Fruit fly (Drosophila melanogaster) whole organism, wandering third instar larva: ENCODE measurements around the gene ND-B14.5A.
A peak's percentile ranks its signal among the peaks of the same experiment; 100 is the strongest.

Experiments used
- Abd-B ChIP-seq: fragments of >200 bp; optimal IDR thresholded peaks from 2 replicates; lab custom pipeline; 2017; ENCODE audit warnings: missing biosample characterization, missing genetic modification characterization
- CG32264 ChIP-seq: fragments of 200-800 bp; sonication (Bioruptor generic); optimal IDR thresholded peaks from 2 replicates; lab custom pipeline; 2016; ENCODE audit warnings: missing biosample characterization, missing genetic modification characterization
- CG9705 ChIP-seq: fragments of 200-800 bp; sonication (Bioruptor generic); optimal IDR thresholded peaks from 2 replicates; lab custom pipeline; 2018; ENCODE audit warnings: missing biosample characterization, mild to moderate bottlenecking, missing genetic modification characterization
- CrebA ChIP-seq: fragments of 200-800 bp; sonication (Bioruptor generic); optimal IDR thresholded peaks from 2 replicates; lab custom pipeline; 2016; ENCODE audit warnings: missing biosample characterization, mild to moderate bottlenecking, missing genetic modification characterization, borderline replicate concordance
- Dfd ChIP-seq: fragments of >200 bp; optimal IDR thresholded peaks from 2 replicates; lab custom pipeline; 2017; ENCODE audit warnings: missing biosample characterization, missing genetic modification characterization
- Dif ChIP-seq: fragments of 200-275, 200-300 bp; sonication (Bioruptor generic); optimal IDR thresholded peaks from 2 replicates; lab custom pipeline; 2018; ENCODE audit warnings: missing biosample characterization, missing genetic modification characterization; ENCODE audit not compliant: partially characterized antibody
- GATAd ChIP-seq: sonication (Bioruptor generic); optimal IDR thresholded peaks from 2 replicates; lab custom pipeline; 2016; ENCODE audit warnings: missing biosample characterization, missing genetic modification characterization
- HLH106 ChIP-seq: fragments of 200-800 bp; optimal IDR thresholded peaks from 3 replicates; lab custom pipeline; 2019; ENCODE audit warnings: missing biosample characterization, mild to moderate bottlenecking, missing genetic modification characterization, moderate library complexity
- Hnf4 ChIP-seq: fragments of 200-800 bp; sonication (Bioruptor generic); optimal IDR thresholded peaks from 2 replicates; lab custom pipeline; 2016; ENCODE audit warnings: missing biosample characterization, mild to moderate bottlenecking, missing genetic modification characterization
- Hr78 ChIP-seq: fragments of >200 bp; optimal IDR thresholded peaks from 2 replicates; lab custom pipeline; 2017; ENCODE audit warnings: missing biosample characterization, missing genetic modification characterization
- Hr83 ChIP-seq: fragments of 200-300 bp; sonication (Bioruptor generic); optimal IDR thresholded peaks from 2 replicates; lab custom pipeline; 2016; ENCODE audit warnings: missing biosample characterization, mild to moderate bottlenecking, missing genetic modification characterization, moderate library complexity; ENCODE audit not compliant: poor library complexity, severe bottlenecking
- Jra ChIP-seq: sonication (Bioruptor generic); optimal IDR thresholded peaks from 2 replicates; lab custom pipeline; 2016; ENCODE audit warnings: missing biosample characterization, missing genetic modification characterization
- Mio ChIP-seq: sonication (Bioruptor generic); optimal IDR thresholded peaks from 2 replicates; lab custom pipeline; 2016; ENCODE audit warnings: missing biosample characterization, missing genetic modification characterization
- Myc ChIP-seq: fragments of >200 bp; optimal IDR thresholded peaks from 2 replicates; lab custom pipeline; 2017
- N ChIP-seq: fragments of >200 bp; optimal IDR thresholded peaks from 2 replicates; lab custom pipeline; 2018; ENCODE audit warnings: missing biosample characterization, missing external identifiers, missing genetic modification characterization
- OdsH ChIP-seq: fragments of 200-800 bp; sonication (Bioruptor generic); optimal IDR thresholded peaks from 2 replicates; lab custom pipeline; 2016; ENCODE audit warnings: missing biosample characterization, mild to moderate bottlenecking, missing genetic modification characterization
- Rel ChIP-seq, 2 experiments: fragments of 200-800 bp; sonication (Bioruptor generic) in 1 of 2; optimal IDR thresholded peaks; 2 replicates in 1 of 2; 3 replicates in 1 of 2; lab custom pipeline; 2016 to 2019; ENCODE audit warnings: mild to moderate bottlenecking in 2 of 2, missing biosample characterization in 2 of 2, missing genetic modification characterization in 2 of 2, moderate library complexity in 1 of 2
- Sp1 ChIP-seq: fragments of 200-800 bp; sonication (Bioruptor generic); optimal IDR thresholded peaks from 3 replicates; lab custom pipeline; 2019; ENCODE audit warnings: missing biosample characterization, mild to moderate bottlenecking, missing genetic modification characterization, moderate library complexity
- Vsx2 ChIP-seq: fragments of 200-300, 225-300 bp; sonication (Bioruptor generic); optimal IDR thresholded peaks from 2 replicates; lab custom pipeline; 2018; ENCODE audit warnings: missing biosample characterization, missing genetic modification characterization; ENCODE audit not compliant: partially characterized antibody
- br ChIP-seq: fragments of 200-800 bp; sonication (Bioruptor generic); optimal IDR thresholded peaks from 2 replicates; lab custom pipeline; 2016; ENCODE audit warnings: missing biosample characterization, missing genetic modification characterization
- brk ChIP-seq: fragments of 200-800 bp; sonication (Bioruptor generic); optimal IDR thresholded peaks from 2 replicates; lab custom pipeline; 2016; ENCODE audit warnings: missing biosample characterization, mild to moderate bottlenecking, missing genetic modification characterization
- dl ChIP-seq, 2 experiments: fragments of 175-275, 200-275 bp in 1 of 2; fragments of 200-275 bp in 1 of 2; sonication (Bioruptor generic); optimal IDR thresholded peaks; lab custom pipeline; 2018; ENCODE audit warnings: mild to moderate bottlenecking in 2 of 2, missing biosample characterization in 2 of 2, missing genetic modification characterization in 2 of 2, moderate library complexity in 2 of 2; ENCODE audit not compliant: partially characterized antibody in 2 of 2, insufficient read depth in 1 of 2
- dmrt93B ChIP-seq: fragments of 200-800 bp; sonication (Bioruptor generic); optimal IDR thresholded peaks from 2 replicates; lab custom pipeline; 2018; ENCODE audit warnings: missing biosample characterization, mild to moderate bottlenecking, missing genetic modification characterization
- dsf ChIP-seq: sonication (Bioruptor generic); optimal IDR thresholded peaks from 2 replicates; lab custom pipeline; 2016; ENCODE audit warnings: missing biosample characterization, missing genetic modification characterization, borderline replicate concordance
- ey ChIP-seq: fragments of 200-800 bp; sonication (Bioruptor generic); optimal IDR thresholded peaks from 2 replicates; lab custom pipeline; 2016; ENCODE audit warnings: missing biosample characterization, missing genetic modification characterization
- foxo ChIP-seq, 2 experiments: fragments of 200-800 bp; sonication (Bioruptor generic); optimal IDR thresholded peaks; 2 replicates in 1 of 2; 3 replicates in 1 of 2; lab custom pipeline; 2016 to 2017; ENCODE audit warnings: missing biosample characterization in 2 of 2, missing genetic modification characterization in 2 of 2
- fru ChIP-seq: fragments of 200-800 bp; sonication (Bioruptor generic); optimal IDR thresholded peaks from 3 replicates; lab custom pipeline; 2016; ENCODE audit warnings: missing biosample characterization, mild to moderate bottlenecking, missing genetic modification characterization
- h ChIP-seq: fragments of 200-800 bp; sonication (Bioruptor generic); optimal IDR thresholded peaks from 3 replicates; lab custom pipeline; 2016; ENCODE audit warnings: missing biosample characterization, mild to moderate bottlenecking, missing genetic modification characterization
- jim ChIP-seq: fragments of 175-275, 200-325 bp; sonication (Bioruptor generic); optimal IDR thresholded peaks from 2 replicates; lab custom pipeline; 2016; ENCODE audit warnings: missing biosample characterization, mild to moderate bottlenecking, missing genetic modification characterization
- lola ChIP-seq: fragments of >200 bp; optimal IDR thresholded peaks from 2 replicates; lab custom pipeline; 2017; ENCODE audit warnings: missing biosample characterization, missing genetic modification characterization
- pan ChIP-seq: fragments of >200 bp; optimal IDR thresholded peaks from 2 replicates; lab custom pipeline; 2017
- psq ChIP-seq: fragments of 200-800 bp; sonication (Bioruptor generic); optimal IDR thresholded peaks from 3 replicates; lab custom pipeline; 2017; ENCODE audit warnings: missing biosample characterization, mild to moderate bottlenecking, missing genetic modification characterization, moderate library complexity
- rgr ChIP-seq: fragments of 200-800 bp; sonication (Bioruptor generic); optimal IDR thresholded peaks from 3 replicates; lab custom pipeline; 2016; ENCODE audit warnings: missing biosample characterization, mild to moderate bottlenecking, missing genetic modification characterization
- sage ChIP-seq: fragments of 200-800 bp; sonication (Bioruptor generic); optimal IDR thresholded peaks from 2 replicates; lab custom pipeline; 2016; ENCODE audit warnings: missing biosample characterization, mild to moderate bottlenecking, missing genetic modification characterization
- sv ChIP-seq: fragments of 200-800 bp; sonication (Bioruptor generic); optimal IDR thresholded peaks from 3 replicates; lab custom pipeline; 2016; ENCODE audit warnings: missing biosample characterization, missing genetic modification characterization
- tai ChIP-seq: sonication (Bioruptor generic); optimal IDR thresholded peaks from 2 replicates; lab custom pipeline; 2016; ENCODE audit warnings: missing biosample characterization, missing genetic modification characterization
- usp ChIP-seq: fragments of >200 bp; optimal IDR thresholded peaks from 2 replicates; lab custom pipeline; 2017; ENCODE audit warnings: missing biosample characterization, missing genetic modification characterization
- woc ChIP-seq: sonication (Bioruptor generic); optimal IDR thresholded peaks from 2 replicates; lab custom pipeline; 2016; ENCODE audit warnings: missing biosample characterization, mild to moderate bottlenecking, missing genetic modification characterization

The ND-B14.5A gene

DNA sequence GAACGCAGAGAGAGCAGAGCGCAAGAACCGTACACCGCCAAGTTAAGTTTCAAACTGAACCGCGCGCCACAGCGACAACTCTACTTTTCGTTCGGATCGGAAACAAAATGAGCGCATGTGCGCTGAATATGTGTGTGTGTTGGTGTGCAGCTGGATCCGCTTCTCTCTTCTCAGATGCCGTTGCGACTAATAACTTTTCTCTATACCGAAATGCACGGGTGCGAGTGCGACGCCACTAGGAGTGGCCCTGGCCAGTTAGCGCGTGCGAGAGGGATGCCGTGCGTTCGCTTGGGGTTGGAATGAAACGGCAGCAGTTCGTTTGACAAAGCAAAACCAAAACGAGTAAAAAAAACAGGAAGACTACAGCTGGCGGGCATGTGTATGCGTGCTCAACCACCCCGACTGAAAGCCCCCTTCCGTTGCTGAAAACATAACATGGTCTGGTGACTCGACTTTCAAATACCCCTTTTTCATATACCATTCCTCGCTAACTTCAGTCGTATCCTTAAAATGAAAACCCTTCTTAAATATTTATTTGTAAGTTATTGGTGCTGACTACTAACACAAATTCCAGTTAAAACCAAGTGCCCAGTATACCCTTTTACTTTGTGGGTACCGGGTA, 35.4 kb upstream of the ND-B14.5A start (continued):
- peak; percentile 99 for TF ChIP-seq jim (GFP tag; lab: Kevin White, UChicago)
- peak; percentile 91 for TF ChIP-seq pan (lab: Kevin White, UChicago)
- TF ChIP-seq fru (GFP tag; lab: Kevin White, UChicago): peak; percentile 100
- peak; percentile 99 to 100 for TF ChIP-seq foxo (GFP tag; optimal IDR thresholded peaks at IDR 0.05; lab: Kevin White, UChicago)
- peak; percentile 96 for TF ChIP-seq Mio (GFP tag; lab: Kevin White, UChicago)
- peak; percentile 100 for TF ChIP-seq br (GFP tag; lab: Kevin White, UChicago)
- TF ChIP-seq h: peak; percentile 100
- TF ChIP-seq, all 38 proteins: peak for 33

DNA sequence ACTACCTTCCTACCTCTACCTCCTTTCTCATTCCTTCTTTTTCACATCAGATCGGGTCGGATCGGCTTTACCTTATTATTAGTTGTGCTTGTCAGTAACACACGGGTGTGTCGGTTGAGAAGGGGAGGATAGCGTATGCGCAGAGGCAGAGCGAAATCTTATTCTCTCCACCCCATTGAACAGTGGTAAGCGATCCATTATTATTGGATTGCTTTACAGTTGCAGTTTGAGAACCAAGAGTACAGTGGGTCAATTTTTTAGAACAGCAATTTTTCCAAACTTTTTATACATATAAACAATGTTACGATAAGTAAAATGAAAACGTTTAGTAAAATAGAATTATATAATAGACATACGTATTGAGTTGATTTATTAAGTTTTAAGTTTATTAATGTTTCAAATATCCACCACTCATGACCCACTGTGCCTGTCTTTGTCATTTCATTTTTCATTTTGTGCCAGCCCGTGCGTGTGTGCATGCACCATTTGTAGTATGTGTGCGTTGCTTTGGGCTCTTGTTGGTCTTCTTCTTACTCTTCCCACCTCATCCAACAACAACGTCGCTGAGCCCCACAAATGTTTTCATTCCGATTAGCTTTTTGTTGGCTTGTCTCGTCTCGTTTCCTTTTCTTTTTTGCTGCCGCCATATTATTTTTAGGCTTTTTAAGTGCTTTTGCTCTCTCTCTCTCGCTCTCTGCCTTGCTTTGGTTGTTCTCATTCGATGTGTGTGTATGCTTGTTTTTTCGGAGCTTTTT, 34.6 kb upstream of the ND-B14.5A start:
- peak; percentile 88 for TF ChIP-seq dsf (GFP tag; lab: Kevin White, UChicago)
- TF ChIP-seq Hr83: peak; percentile 59
- TF ChIP-seq dmrt93B (GFP tag; lab: Kevin White, UChicago): peak; percentile 98
- no peak for TF ChIP-seq lola (GFP tag; lab: Kevin White, UChicago)
- TF ChIP-seq Dif (GFP tag; lab: Kevin White, UChicago): peak; percentile 73
- peak; percentile 98 for TF ChIP-seq OdsH (GFP tag; lab: Kevin White, UChicago)
- TF ChIP-seq HLH106: peak; percentile 99
- peak; percentile 92 for TF ChIP-seq Dfd (GFP tag; lab: Kevin White, UChicago)
- TF ChIP-seq Jra (GFP tag; lab: Kevin White, UChicago): peak; percentile 92
- peak; percentile 95 for TF ChIP-seq br (GFP tag; lab: Kevin White, UChicago)
- peak; percentile 89 for TF ChIP-seq woc
- peak; percentile 98 for TF ChIP-seq sage (GFP tag; lab: Kevin White, UChicago)
- TF ChIP-seq Hr78 (GFP tag; lab: Kevin White, UChicago): no peak
- peak; percentile 97 for TF ChIP-seq ey (GFP tag; lab: Kevin White, UChicago)
- no peak for TF ChIP-seq CrebA
- TF ChIP-seq jim (GFP tag; lab: Kevin White, UChicago): peak; percentile 96
- no peak for TF ChIP-seq Myc (lab: Kevin White, UChicago)
- peak; percentile 88 for TF ChIP-seq GATAd (GFP tag; lab: Kevin White, UChicago)
- peak; percentile 96 for TF ChIP-seq Hnf4 (GFP tag; lab: Kevin White, UChicago)
- peak; percentile 99 for TF ChIP-seq Sp1 (GFP tag; lab: Kevin White, UChicago)
- no peak for TF ChIP-seq usp (GFP tag; lab: Kevin White, UChicago)
- TF ChIP-seq N (GFP tag; lab: Kevin White, UChicago): no peak
- peak; percentile 86 for TF ChIP-seq CG32264
- peak; percentile 99 for TF ChIP-seq CG9705 (GFP tag; lab: Kevin White, UChicago)
- TF ChIP-seq h: peak; percentile 99
- peak; percentile 90 for TF ChIP-seq tai (GFP tag; lab: Kevin White, UChicago)
- peak; percentile 54 to 57 for TF ChIP-seq dl (GFP tag; optimal IDR thresholded peaks at IDR 0.05; lab: Kevin White, UChicago; ENCODE audit: insufficient read depth in 1 of 2, partially characterized antibody in 2 of 2)
- peak; percentile 97 for TF ChIP-seq fru (GFP tag; lab: Kevin White, UChicago)
- peak; percentile 97 for TF ChIP-seq brk
- peak in 1 of 2 experiments; percentile 98 for TF ChIP-seq foxo (GFP tag; optimal IDR thresholded peaks at IDR 0.05; lab: Kevin White, UChicago)
- peak; percentile 79 for TF ChIP-seq Vsx2
- peak; percentile 96 for TF ChIP-seq psq (GFP tag; lab: Kevin White, UChicago)
- TF ChIP-seq Rel (GFP tag; optimal IDR thresholded peaks at IDR 0.05; lab: Kevin White, UChicago): peak; percentile 98
- peak; percentile 93 for TF ChIP-seq Rel (tag; optimal IDR thresholded peaks at IDR 0.05; lab: Kevin White, UChicago)
- no peak for TF ChIP-seq Abd-B (GFP tag; lab: Kevin White, UChicago)
- peak; percentile 96 for TF ChIP-seq sv (GFP tag; lab: Kevin White, UChicago)
- no peak for TF ChIP-seq pan (lab: Kevin White, UChicago)
- TF ChIP-seq Mio (GFP tag; lab: Kevin White, UChicago): peak; percentile 82
- TF ChIP-seq rgr (GFP tag; lab: Kevin White, UChicago): peak; percentile 99
